Worm (Caenorhabditis elegans): Measurements from ENCODE around the gene ttr-54.

ttr-54 gene

ce11 chrIV:10143640-10144039 is 11.9 kb upstream of the ttr-54 start, which contains the start of gene msp-38:
msp-38 (minus strand) TSS chrIV:10143740.
- TF ChIP-seq let-607 (tag; optimal IDR thresholded peaks at IDR 0.05) (no peak), zfh-2 (GFP tag; conservative IDR thresholded peaks at IDR 0.05) (no peak)

DNA sequence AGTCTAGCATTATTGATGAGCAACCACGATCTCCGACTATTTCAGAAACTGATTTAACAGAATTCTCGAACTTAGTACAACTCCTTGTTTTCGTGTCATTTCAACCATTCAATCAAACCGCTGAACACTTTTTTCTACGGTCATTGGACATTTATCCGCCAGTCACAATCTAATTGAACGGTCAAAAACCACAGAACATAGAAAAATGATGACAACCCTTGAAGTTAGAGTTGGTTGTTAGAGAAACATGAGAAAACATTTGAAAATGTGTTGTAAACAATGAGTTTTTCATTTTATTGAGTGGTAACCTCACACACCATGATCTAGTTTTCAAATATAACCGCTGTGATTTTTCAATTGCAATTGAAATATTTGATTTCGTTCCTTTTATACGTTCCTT is 11.1 kb upstream of the ttr-54 start:
- TF ChIP-seq T07F8.4 (tag; optimal IDR thresholded peaks at IDR 0.05) = no peak
- TF ChIP-seq sdz-38 (tag; optimal IDR thresholded peaks at IDR 0.05) = no peak
- no peak for TF ChIP-seq D2030.7 (GFP tag; IDR thresholded peaks at IDR 0.05)
- TF ChIP-seq cebp-1 (GFP tag; IDR thresholded peaks at IDR 0.05) = no peak
- TF ChIP-seq cebp-1 (tag; optimal IDR thresholded peaks at IDR 0.05) = no peak
- TF ChIP-seq lin-35 (GFP tag; optimal IDR thresholded peaks at IDR 0.05) = no peak
- TF ChIP-seq dox-1 (GFP tag; IDR thresholded peaks at IDR 0.05) = no peak

ce11 chrIV:10144909-10145308 is 10.7 kb upstream of the ttr-54 start:
- TF ChIP-seq madf-6 (GFP tag; IDR thresholded peaks at IDR 0.05) = peak; percentile 76
- TF ChIP-seq rcor-1 (GFP tag; IDR thresholded peaks at IDR 0.05) = no peak
- no peak for TF ChIP-seq ztf-18 (tag; optimal IDR thresholded peaks at IDR 0.05)
- TF ChIP-seq ets-4 (GFP tag; optimal IDR thresholded peaks at IDR 0.05) = no peak
- peak; percentile 60 for TF ChIP-seq madf-8 (GFP tag; conservative IDR thresholded peaks at IDR 0.05)
- TF ChIP-seq let-526 (GFP tag; IDR thresholded peaks at IDR 0.05) = no peak
- TF ChIP-seq unc-62 (GFP tag; optimal IDR thresholded peaks at IDR 0.05) = no peak

ce11 chrIV:10146885-10147284 is 8.7 kb upstream of the ttr-54 start, which contains the start of gene T14G10.8:
T14G10.8 (minus strand) TSS chrIV:10146985.
- TF ChIP-seq madf-6 (GFP tag; IDR thresholded peaks at IDR 0.05) = no peak
- no peak for TF ChIP-seq F49E8.2 (tag; optimal IDR thresholded peaks at IDR 0.05; ENCODE audit: insufficient read depth)
- TF ChIP-seq nhr-120 (GFP tag; IDR thresholded peaks at IDR 0.05) = no peak
- TF ChIP-seq nhr-27 (tag; optimal IDR thresholded peaks at IDR 0.05) = no peak

ce11 chrIV:10148938-10149337 is 6.6 kb upstream of the ttr-54 start, which contains the start of gene pigs-1:
pigs-1 (minus strand) TSS chrIV:10149038.
- TF ChIP-seq hlh-26 (GFP tag; conservative IDR thresholded peaks at IDR 0.05) (no peak), C17E4.6 (GFP tag; IDR thresholded peaks at IDR 0.05) (no peak), mxl-1 (tag; optimal IDR thresholded peaks at IDR 0.05) (no peak), nhr-27 (tag; optimal IDR thresholded peaks at IDR 0.05) (no peak), repo-1 (tag; optimal IDR thresholded peaks at IDR 0.05) (no peak), pbrm-1 (GFP tag; IDR thresholded peaks at IDR 0.05) (no peak), mel-28 (tag; optimal IDR thresholded peaks at IDR 0.05; ENCODE audit: borderline replicate concordance) (no peak), Y53G8AR.9 (GFP tag; conservative IDR thresholded peaks at IDR 0.05) (no peak), ekl-4 (GFP tag; IDR thresholded peaks at IDR 0.05) (no peak), unc-62 (GFP tag; optimal IDR thresholded peaks at IDR 0.05) (no peak), F57C9.4 (tag; optimal IDR thresholded peaks at IDR 0.05) (no peak), atf-7 (tag; optimal IDR thresholded peaks at IDR 0.05) (no peak), nhr-90 (tag; optimal IDR thresholded peaks at IDR 0.05) (no peak), fkh-3 (tag; optimal IDR thresholded peaks at IDR 0.05) (no peak), hmg-20 (GFP tag; IDR thresholded peaks at IDR 0.05) (no peak), B0035.1 (tag; optimal IDR thresholded peaks at IDR 0.05) (no peak), ceh-58 (GFP tag; IDR thresholded peaks at IDR 0.05) (no peak), egl-44 (GFP tag; IDR thresholded peaks at IDR 0.05) (no peak), attf-3 (GFP tag; conservative IDR thresholded peaks at IDR 0.05) (no peak), sea-2 (GFP tag; IDR thresholded peaks at IDR 0.05) (no peak)

All from whole organism, young adult.